Fruit fly (Drosophila melanogaster) whole organism, embryonic: ENCODE measurements around the gene Tlk.

Experiments used
- Abd-B ChIP-seq: fragments of 200-800 bp; sonication (Bioruptor generic); optimal IDR thresholded peaks from 2 replicates; lab custom pipeline; 2018; ENCODE audit warnings: missing biosample characterization, mild to moderate bottlenecking, missing genetic modification characterization, moderate library complexity
- CG10209 ChIP-seq: fragments of 200-800 bp; sonication (Bioruptor generic); optimal IDR thresholded peaks from 3 replicates; lab custom pipeline; 2017; ENCODE audit warnings: missing biosample characterization, mild to moderate bottlenecking, missing genetic modification characterization, missing genetic modification reagents
- CG10543 ChIP-seq: fragments of 200-800 bp; sonication (Bioruptor generic); optimal IDR thresholded peaks from 3 replicates; lab custom pipeline; 2017; ENCODE audit warnings: missing biosample characterization, mild to moderate bottlenecking, missing genetic modification characterization, moderate library complexity
- CG10979 ChIP-seq: fragments of 200-800 bp; sonication (Bioruptor generic); optimal IDR thresholded peaks from 2 replicates; lab custom pipeline; 2018; ENCODE audit warnings: missing biosample characterization, mild to moderate bottlenecking, missing genetic modification characterization, moderate library complexity
- CG11247 ChIP-seq: fragments of 200-800 bp; sonication (Bioruptor generic); IDR thresholded peaks from 2 replicates; pipeline ENCODE4 v1.3.6; 2022; ENCODE audit warnings: missing biosample characterization, missing genetic modification characterization
- CG12659 ChIP-seq: fragments of 200-800 bp; sonication (Bioruptor generic); optimal IDR thresholded peaks from 3 replicates; lab custom pipeline; 2017; ENCODE audit warnings: mild to moderate bottlenecking, missing biosample characterization, missing genetic modification reagents, missing genetic modification characterization
- CG14860 ChIP-seq: fragments of 200-800 bp; sonication (Bioruptor generic); IDR thresholded peaks from 3 replicates; pipeline ENCODE4 v1.3.6; 2022; ENCODE audit warnings: missing biosample characterization, missing genetic modification characterization; ENCODE audit not compliant: partially characterized antibody
- CG14965 ChIP-seq: fragments of 200-800 bp; sonication (Bioruptor generic); optimal IDR thresholded peaks from 2 replicates; lab custom pipeline; 2016; ENCODE audit warnings: missing biosample characterization, missing genetic modification characterization, borderline replicate concordance
- CG15269 ChIP-seq: fragments of 200-800 bp; sonication (Bioruptor generic); optimal IDR thresholded peaks from 2 replicates; lab custom pipeline; 2018; ENCODE audit warnings: missing biosample characterization, mild to moderate bottlenecking, missing genetic modification characterization, moderate library complexity
- CG16815 ChIP-seq: fragments of 200-800 bp; sonication (Bioruptor generic); optimal IDR thresholded peaks from 3 replicates; lab custom pipeline; 2017; ENCODE audit warnings: missing biosample characterization, mild to moderate bottlenecking, missing genetic modification characterization
- CG2202 ChIP-seq: fragments of 200-800 bp; sonication (Bioruptor generic); optimal IDR thresholded peaks from 2 replicates; lab custom pipeline; 2018; ENCODE audit warnings: missing biosample characterization, mild to moderate bottlenecking, missing genetic modification characterization
- CG30020 ChIP-seq: fragments of 200-800 bp; optimal IDR thresholded peaks from 2 replicates; lab custom pipeline; 2019; ENCODE audit warnings: missing biosample characterization, mild to moderate bottlenecking, missing genetic modification characterization, moderate library complexity
- CG3281 ChIP-seq: fragments of 200-800 bp; sonication (Bioruptor generic); optimal IDR thresholded peaks from 3 replicates; lab custom pipeline; 2017; ENCODE audit warnings: missing biosample characterization, mild to moderate bottlenecking, missing genetic modification characterization
- Camta ChIP-seq: fragments of 200-800 bp; sonication (Bioruptor generic); optimal IDR thresholded peaks from 2 replicates; lab custom pipeline; 2016; ENCODE audit warnings: missing biosample characterization, missing genetic modification characterization
- Chrac-16 ChIP-seq: fragments of 200-800 bp; sonication (Bioruptor generic); optimal IDR thresholded peaks from 3 replicates; lab custom pipeline; 2016; ENCODE audit warnings: missing biosample characterization, missing genetic modification characterization
- D19A ChIP-seq: fragments of 200-800 bp; optimal IDR thresholded peaks from 3 replicates; lab custom pipeline; 2019; ENCODE audit warnings: missing biosample characterization, mild to moderate bottlenecking, missing genetic modification characterization, moderate library complexity
- Doc3 ChIP-seq: fragments of 200-800 bp; sonication (Bioruptor generic); IDR thresholded peaks from 3 replicates; pipeline ENCODE4 v1.3.6; 2022; ENCODE audit warnings: missing biosample characterization, missing genetic modification characterization; ENCODE audit not compliant: partially characterized antibody
- ERR ChIP-seq: fragments of 200-800 bp; sonication (Bioruptor generic); optimal IDR thresholded peaks from 2 replicates; lab custom pipeline; 2016; ENCODE audit warnings: missing biosample characterization, missing genetic modification characterization
- Lhr ChIP-seq: fragments of 200-800 bp; sonication (Bioruptor generic); optimal IDR thresholded peaks from 3 replicates; lab custom pipeline; 2017; ENCODE audit warnings: mild to moderate bottlenecking, missing biosample characterization, missing genetic modification reagents, missing genetic modification characterization
- NfI ChIP-seq: fragments of 200-800 bp; sonication (Bioruptor generic); optimal IDR thresholded peaks from 3 replicates; lab custom pipeline; 2018; ENCODE audit warnings: missing biosample characterization, mild to moderate bottlenecking, missing genetic modification characterization, moderate library complexity
- Oli ChIP-seq: fragments of 200-800 bp; sonication (Bioruptor generic); optimal IDR thresholded peaks from 2 replicates; lab custom pipeline; 2018; ENCODE audit warnings: missing biosample characterization, mild to moderate bottlenecking, missing genetic modification characterization, moderate library complexity
- Sry-δ ChIP-seq: fragments of 200-800 bp; sonication (Bioruptor generic); optimal IDR thresholded peaks from 2 replicates; lab custom pipeline; 2016; ENCODE audit warnings: missing biosample characterization, missing genetic modification characterization
- Ssrp ChIP-seq: fragments of 200-800 bp; sonication (Bioruptor generic); optimal IDR thresholded peaks from 2 replicates; lab custom pipeline; 2018; ENCODE audit warnings: missing biosample characterization, mild to moderate bottlenecking, missing genetic modification characterization, moderate library complexity
- TFAM ChIP-seq: fragments of 200-800 bp; sonication (Bioruptor generic); optimal IDR thresholded peaks from 2 replicates; lab custom pipeline; 2017; ENCODE audit warnings: missing biosample characterization, missing genetic modification characterization, inconsistent platforms
- Vsx1 ChIP-seq: fragments of 200-800 bp; sonication (Bioruptor generic); optimal IDR thresholded peaks from 2 replicates; lab custom pipeline; 2017; ENCODE audit warnings: missing biosample characterization, mild to moderate bottlenecking, missing genetic modification characterization, missing genetic modification reagents
- bbx ChIP-seq: fragments of 200-800 bp; sonication (Bioruptor generic); IDR thresholded peaks from 2 replicates; pipeline ENCODE4 v1.3.6; 2022; ENCODE audit warnings: missing biosample characterization, missing genetic modification characterization; ENCODE audit not compliant: partially characterized antibody
- bsh ChIP-seq, 2 experiments: fragments of 200-800 bp; sonication (Bioruptor generic); optimal IDR thresholded peaks; 2 replicates each; lab custom pipeline; 2017 to 2018; ENCODE audit warnings: mild to moderate bottlenecking in 2 of 2, missing biosample characterization in 2 of 2, missing genetic modification characterization in 2 of 2, moderate library complexity in 1 of 2
- crc ChIP-seq: fragments of 200-800 bp; sonication (Bioruptor generic); optimal IDR thresholded peaks from 2 replicates; lab custom pipeline; 2016; ENCODE audit warnings: missing biosample characterization, missing genetic modification characterization
- fd64A ChIP-seq: fragments of 200-800 bp; sonication (Bioruptor generic); optimal IDR thresholded peaks from 3 replicates; lab custom pipeline; 2018; ENCODE audit warnings: missing biosample characterization, mild to moderate bottlenecking, missing genetic modification characterization
- fd96Cb ChIP-seq: fragments of 200-800 bp; sonication (Bioruptor generic); optimal IDR thresholded peaks from 2 replicates; lab custom pipeline; 2018; ENCODE audit warnings: missing biosample characterization, mild to moderate bottlenecking, missing genetic modification characterization, moderate library complexity
- h ChIP-seq: fragments of >200 bp; optimal IDR thresholded peaks from 2 replicates; lab custom pipeline; 2017
- hth ChIP-seq: fragments of >200 bp; optimal IDR thresholded peaks from 2 replicates; lab custom pipeline; 2017; ENCODE audit warnings: inconsistent platforms
- kay ChIP-seq: fragments of 200-800 bp; sonication (Bioruptor generic); optimal IDR thresholded peaks from 2 replicates; lab custom pipeline; 2016; ENCODE audit warnings: missing biosample characterization, missing genetic modification characterization
- lbe ChIP-seq: fragments of 200-800 bp; sonication (Bioruptor generic); optimal IDR thresholded peaks from 2 replicates; lab custom pipeline; 2016; ENCODE audit warnings: missing biosample characterization, mild to moderate bottlenecking, missing genetic modification characterization
- otp ChIP-seq: fragments of 200-800 bp; sonication (Bioruptor generic); IDR thresholded peaks from 3 replicates; pipeline ENCODE4, ENCODE4 v1.3.6; 2022; ENCODE audit warnings: missing biosample characterization, missing genetic modification characterization
- p53 ChIP-seq: fragments of 200-800 bp; sonication (Bioruptor generic); optimal IDR thresholded peaks from 2 replicates; lab custom pipeline; 2016; ENCODE audit warnings: missing biosample characterization, missing genetic modification characterization
- pan ChIP-seq, 4 experiments: fragments of >200 bp in 3 of 4; fragments of 200-800 bp in 1 of 4; sonication (Bioruptor generic) in 1 of 4; optimal IDR thresholded peaks in 3 of 4; IDR thresholded peaks in 1 of 4; 2 replicates each; pipeline versions ENCODE4 v1.3.6 to Lab custom; 2017 to 2022; ENCODE audit warnings: missing biosample characterization in 2 of 4, missing genetic modification characterization in 2 of 4, mixed read lengths in 1 of 4
- run ChIP-seq: fragments of 200-800 bp; sonication (Bioruptor generic); optimal IDR thresholded peaks from 3 replicates; lab custom pipeline; 2018; ENCODE audit warnings: missing biosample characterization, mild to moderate bottlenecking, missing genetic modification characterization
- scrt ChIP-seq: fragments of 200-800 bp; sonication (Bioruptor generic); optimal IDR thresholded peaks from 2 replicates; lab custom pipeline; 2018; ENCODE audit warnings: missing biosample characterization, mild to moderate bottlenecking, missing genetic modification characterization, moderate library complexity
- sr ChIP-seq: fragments of 200-800 bp; sonication (Bioruptor generic); IDR thresholded peaks from 3 replicates; pipeline ENCODE4 v1.3.6; 2022; ENCODE audit warnings: missing biosample characterization, missing genetic modification characterization
- sug ChIP-seq: fragments of 200-800 bp; optimal IDR thresholded peaks from 2 replicates; lab custom pipeline; 2019; ENCODE audit warnings: missing biosample characterization, mild to moderate bottlenecking, missing genetic modification characterization, moderate library complexity
- tio ChIP-seq: fragments of 200-800 bp; sonication (Bioruptor generic); optimal IDR thresholded peaks from 2 replicates; lab custom pipeline; 2017; ENCODE audit warnings: missing biosample characterization, missing genetic modification characterization, inconsistent platforms
- tll ChIP-seq, 2 experiments: fragments of 200-800 bp in 1 of 2; fragments of >200 bp in 1 of 2; sonication (Bioruptor generic) in 1 of 2; optimal IDR thresholded peaks; 2 replicates each; lab custom pipeline; 2017 to 2019; ENCODE audit warnings: missing biosample characterization in 2 of 2, missing genetic modification characterization in 2 of 2, mild to moderate bottlenecking in 1 of 2, moderate library complexity in 1 of 2
- trh ChIP-seq: fragments of 200-800 bp; sonication (Bioruptor generic); optimal IDR thresholded peaks from 2 replicates; lab custom pipeline; 2016; ENCODE audit warnings: missing biosample characterization, missing genetic modification characterization
- unc-4 ChIP-seq: fragments of 200-800 bp; sonication (Bioruptor generic); IDR thresholded peaks from 2 replicates; pipeline ENCODE4 v1.3.6; 2022; ENCODE audit warnings: missing biosample characterization, missing genetic modification characterization; ENCODE audit not compliant: partially characterized antibody
- yki ChIP-seq: fragments of >200 bp; optimal IDR thresholded peaks from 3 replicates; lab custom pipeline; 2018
- zen2 ChIP-seq: fragments of 200-800 bp; sonication (Bioruptor generic); IDR thresholded peaks from 3 replicates; pipeline ENCODE4 v1.3.6; 2022; ENCODE audit warnings: missing biosample characterization, missing genetic modification characterization; ENCODE audit not compliant: partially characterized antibody

The Tlk gene

DNA sequence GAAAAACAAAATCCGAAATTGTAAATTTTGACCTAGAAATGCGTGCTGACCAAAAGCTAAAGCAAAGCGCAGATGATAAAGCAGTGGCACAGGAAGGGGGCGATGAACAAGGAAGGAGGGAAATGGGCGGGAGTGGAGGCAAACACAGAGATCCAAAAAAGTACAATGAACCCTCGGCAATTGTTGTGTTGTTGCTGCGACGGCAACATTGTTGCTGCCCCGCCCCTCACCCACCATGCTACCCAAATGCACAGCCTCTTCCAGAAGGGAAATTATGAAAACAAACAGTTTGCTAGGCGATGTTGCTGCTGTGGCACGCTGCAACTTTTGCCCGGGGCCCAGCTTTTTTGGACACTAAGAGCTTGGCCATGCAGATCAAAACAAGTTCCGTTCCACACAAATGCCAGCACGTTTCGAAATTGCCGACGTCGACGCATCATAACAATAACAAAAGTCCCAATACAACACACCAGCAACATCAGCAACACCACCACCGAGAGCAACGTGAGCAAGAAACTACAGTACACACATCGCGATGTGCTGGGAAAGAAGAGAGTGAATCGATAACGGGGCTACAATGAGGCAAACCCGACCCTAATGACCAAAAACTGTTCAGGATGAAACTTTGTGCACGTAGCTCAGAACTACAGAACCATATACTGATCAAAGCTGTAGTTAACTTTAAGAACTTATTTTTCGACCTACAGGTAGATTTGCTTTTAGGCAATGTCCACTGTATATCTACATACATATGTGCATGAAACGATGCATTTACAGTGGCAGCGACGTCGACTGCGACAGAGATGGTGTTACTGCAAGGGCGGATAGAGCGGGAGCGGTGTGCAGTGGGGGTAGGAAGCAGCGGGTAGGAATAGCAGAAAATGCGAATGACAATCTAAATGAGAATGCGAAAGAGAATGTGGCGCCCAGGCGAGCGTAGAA is 33.1 kb upstream of the Tlk start (continued):
- peak; percentile 46 for TF ChIP-seq Abd-B
- TF ChIP-seq p53 (GFP tag; lab: Kevin White, UChicago): no peak
- TF ChIP-seq CG2202: peak; percentile 61
- no peak for TF ChIP-seq Sry-δ (GFP tag; lab: Kevin White, UChicago)
- no peak for TF ChIP-seq zen2 (GFP tag; lab: Robert Waterston, UW)
- TF ChIP-seq CG11247 (GFP tag; lab: Robert Waterston, UW): peak; percentile 52
- TF ChIP-seq unc-4 (GFP tag; lab: Robert Waterston, UW): no peak
- peak; percentile 35 for TF ChIP-seq kay (GFP tag; lab: Kevin White, UChicago)
- TF ChIP-seq CG15269 (tag; lab: Kevin White, UChicago): peak; percentile 56
- TF ChIP-seq scrt (GFP tag; lab: Kevin White, UChicago): peak; percentile 39
- TF ChIP-seq Doc3 (GFP tag; lab: Robert Waterston, UW): no peak
- TF ChIP-seq Ssrp (tag; lab: Kevin White, UChicago): peak; percentile 73
- peak; percentile 52 for TF ChIP-seq run (tag; lab: Kevin White, UChicago)
- TF ChIP-seq tio (GFP tag; lab: Kevin White, UChicago): no peak
- TF ChIP-seq crc: peak; percentile 14
- peak; percentile 30 for TF ChIP-seq CG30020 (tag; lab: Kevin White, UChicago)
- peak; percentile 59 for TF ChIP-seq CG16815 (GFP tag; lab: Kevin White, UChicago)
- TF ChIP-seq tll (GFP tag; optimal IDR thresholded peaks at IDR 0.05; lab: Kevin White, UChicago): no peak
- peak; percentile 24 for TF ChIP-seq Lhr (GFP tag; lab: Kevin White, UChicago)
- peak; percentile 84 for TF ChIP-seq CG10979 (tag; lab: Kevin White, UChicago)
- TF ChIP-seq bbx (GFP tag; lab: Robert Waterston, UW): no peak
- no peak for TF ChIP-seq hth (lab: Kevin White, UChicago)
- TF ChIP-seq NfI (GFP tag; lab: Kevin White, UChicago): peak; percentile 16
- no peak for TF ChIP-seq h (lab: Kevin White, UChicago)
- TF ChIP-seq fd96Cb (tag; lab: Kevin White, UChicago): peak; percentile 80
- TF ChIP-seq CG12659 (GFP tag; lab: Kevin White, UChicago): peak; percentile 28
- TF ChIP-seq TFAM (GFP tag; lab: Kevin White, UChicago): no peak
- TF ChIP-seq pan (optimal IDR thresholded peaks at IDR 0.05; lab: Kevin White, UChicago): no peak
- TF ChIP-seq pan (GFP tag; optimal IDR thresholded peaks at IDR 0.05 in 1 of 2, IDR thresholded peaks at IDR 0.05 in 1 of 2): peak in 1 of 2 experiments; percentile 64
- no peak for TF ChIP-seq CG14965 (GFP tag; lab: Kevin White, UChicago)
- TF ChIP-seq lbe (GFP tag; lab: Kevin White, UChicago): peak; percentile 17
- TF ChIP-seq Chrac-16 (GFP tag; lab: Kevin White, UChicago): peak; percentile 44
- no peak for TF ChIP-seq sr
- TF ChIP-seq Camta (GFP tag; lab: Kevin White, UChicago): peak; percentile 65
- no peak for TF ChIP-seq CG10543
- peak; percentile 54 for TF ChIP-seq CG10209 (GFP tag; lab: Kevin White, UChicago)
- TF ChIP-seq CG14860 (GFP tag; lab: Robert Waterston, UW): no peak
- no peak for TF ChIP-seq sug (tag; lab: Kevin White, UChicago)
- TF ChIP-seq bsh (GFP tag; optimal IDR thresholded peaks at IDR 0.05; lab: Kevin White, UChicago): peak; percentile 77 to 86
- peak; percentile 70; the same call in 1 of the 3 replicates for TF ChIP-seq otp (GFP tag; lab: Robert Waterston, UW)
- TF ChIP-seq D19A (tag; lab: Kevin White, UChicago): peak; percentile 71
- TF ChIP-seq yki (lab: Kevin White, UChicago): no peak
- TF ChIP-seq Oli (tag; lab: Kevin White, UChicago): peak; percentile 73
- TF ChIP-seq trh (GFP tag; lab: Kevin White, UChicago): no peak
- TF ChIP-seq fd64A (GFP tag; lab: Kevin White, UChicago): peak; percentile 57
- no peak for TF ChIP-seq ERR
- TF ChIP-seq Vsx1: no peak
- no peak for TF ChIP-seq CG3281 (GFP tag; lab: Kevin White, UChicago)
